Worm (Caenorhabditis elegans) whole organism, late embryonic: ENCODE data around the gene ceh-48.
A peak's percentile ranks its signal among the peaks of the same experiment; 100 is the strongest.

Source experiments
- C08G9.2 ChIP-seq: sonication (generic microtip); optimal IDR thresholded peaks from 2 replicates; lab custom pipeline; 2016; ENCODE audit warnings: mild to moderate bottlenecking, missing genetic modification characterization, moderate library complexity, missing compliant biosample characterization
- C38D4.7 ChIP-seq: fragments of 200-800 bp; sonication (Bioruptor generic); optimal IDR thresholded peaks from 2 replicates; lab custom pipeline; 2018; ENCODE audit warnings: mild to moderate bottlenecking, missing genetic modification characterization, moderate library complexity, missing compliant biosample characterization
- K02D7.2 ChIP-seq: sonication (generic microtip); optimal IDR thresholded peaks from 2 replicates; lab custom pipeline; 2017; ENCODE audit warnings: mild to moderate bottlenecking, missing genetic modification characterization, missing compliant biosample characterization
- K09A11.1 ChIP-seq: sonication (generic microtip); optimal IDR thresholded peaks from 2 replicates; lab custom pipeline; 2017; ENCODE audit warnings: antibody characterized with exemption, mild to moderate bottlenecking, missing genetic modification characterization, missing compliant biosample characterization; ENCODE audit not compliant: insufficient read depth
- T23F11.4 ChIP-seq: fragments of 200-800 bp; sonication (Bioruptor generic); optimal IDR thresholded peaks from 2 replicates; lab custom pipeline; 2018; ENCODE audit warnings: mild to moderate bottlenecking, missing genetic modification characterization, missing compliant biosample characterization
- Y22D7AL.16 ChIP-seq: sonication (generic microtip); optimal IDR thresholded peaks from 2 replicates; lab custom pipeline; 2016; ENCODE audit warnings: missing genetic modification characterization, missing compliant biosample characterization
- ama-1 ChIP-seq: fragments of 150-350 bp; optimal IDR thresholded peaks from 2 replicates; lab custom pipeline; 2014
- ceh-18 ChIP-seq: sonication (generic microtip); optimal IDR thresholded peaks from 2 replicates; lab custom pipeline; 2016; ENCODE audit warnings: missing genetic modification characterization, missing compliant biosample characterization
- ceh-2 ChIP-seq: sonication (generic microtip); optimal IDR thresholded peaks from 2 replicates; lab custom pipeline; 2016; ENCODE audit warnings: missing genotype, missing genetic modification characterization, missing compliant biosample characterization
- ceh-22 ChIP-seq: sonication (generic microtip); optimal IDR thresholded peaks from 2 replicates; lab custom pipeline; 2017; ENCODE audit warnings: missing biosample characterization, missing genetic modification characterization
- ceh-24 ChIP-seq: sonication (generic microtip); optimal IDR thresholded peaks from 2 replicates; lab custom pipeline; 2016; ENCODE audit warnings: mild to moderate bottlenecking, missing genetic modification characterization, missing compliant biosample characterization
- ceh-30 ChIP-seq: fragments of 150-350 bp; optimal IDR thresholded peaks from 2 replicates; lab custom pipeline; 2014; ENCODE audit warnings: missing biosample characterization, missing genetic modification characterization
- ceh-34 ChIP-seq: sonication (generic microtip); optimal IDR thresholded peaks from 2 replicates; lab custom pipeline; 2016; ENCODE audit warnings: mild to moderate bottlenecking, missing genetic modification characterization, missing compliant biosample characterization
- ceh-45 ChIP-seq: fragments of 200-800 bp; sonication (Bioruptor generic); IDR thresholded peaks from 2 replicates; pipeline ENCODE4 v1.3.6; 2022; ENCODE audit warnings: missing genetic modification reagents, missing genetic modification characterization, missing compliant biosample characterization
- ceh-48 ChIP-seq: sonication (generic microtip); optimal IDR thresholded peaks from 2 replicates; lab custom pipeline; 2016; ENCODE audit warnings: missing genetic modification characterization, inconsistent platforms, missing compliant biosample characterization
- ceh-9 ChIP-seq: sonication (generic microtip); optimal IDR thresholded peaks from 2 replicates; lab custom pipeline; 2016; ENCODE audit warnings: mild to moderate bottlenecking, missing genetic modification characterization, inconsistent platforms, missing compliant biosample characterization
- dmd-4 ChIP-seq: sonication (generic microtip); optimal IDR thresholded peaks from 2 replicates; lab custom pipeline; 2016; ENCODE audit warnings: borderline replicate concordance, missing genetic modification characterization, missing compliant biosample characterization
- dve-1 ChIP-seq: sonication (generic microtip); optimal IDR thresholded peaks from 2 replicates; lab custom pipeline; 2017; ENCODE audit warnings: antibody characterized with exemption, mild to moderate bottlenecking, missing genetic modification characterization, missing compliant biosample characterization
- elt-4 ChIP-seq: sonication (generic microtip); optimal IDR thresholded peaks from 2 replicates; lab custom pipeline; 2016; ENCODE audit warnings: missing genetic modification characterization, missing compliant biosample characterization
- ets-4 ChIP-seq: sonication (generic microtip); optimal IDR thresholded peaks from 2 replicates; lab custom pipeline; 2016; ENCODE audit warnings: missing genetic modification characterization, missing compliant biosample characterization
- eyg-1 ChIP-seq: sonication (generic microtip); optimal IDR thresholded peaks from 2 replicates; lab custom pipeline; 2016; ENCODE audit warnings: missing genotype, missing genetic modification characterization, missing compliant biosample characterization
- fax-1 ChIP-seq: sonication (generic microtip); optimal IDR thresholded peaks from 2 replicates; lab custom pipeline; 2016; ENCODE audit warnings: missing genotype, missing genetic modification characterization, missing compliant biosample characterization
- hlh-30 ChIP-seq: sonication (generic microtip); optimal IDR thresholded peaks from 2 replicates; lab custom pipeline; 2017; ENCODE audit warnings: antibody characterized with exemption, missing genetic modification characterization, missing compliant biosample characterization; ENCODE audit not compliant: insufficient read depth
- hlh-6 ChIP-seq: sonication (generic microtip); optimal IDR thresholded peaks from 2 replicates; lab custom pipeline; 2016; ENCODE audit warnings: missing genotype, missing genetic modification characterization, missing compliant biosample characterization
- hlh-8 ChIP-seq: sonication (generic microtip); optimal IDR thresholded peaks from 2 replicates; lab custom pipeline; 2016; ENCODE audit warnings: missing genotype, missing genetic modification characterization, missing compliant biosample characterization
- madf-2 ChIP-seq: sonication (generic microtip); optimal IDR thresholded peaks from 2 replicates; lab custom pipeline; 2017; ENCODE audit warnings: missing genetic modification characterization, missing compliant biosample characterization
- nfya-1 ChIP-seq: sonication (generic microtip); optimal IDR thresholded peaks from 2 replicates; lab custom pipeline; 2017; ENCODE audit warnings: missing genetic modification characterization, mild to moderate bottlenecking, missing compliant biosample characterization, antibody characterized with exemption, moderate library complexity
- nhr-11 ChIP-seq: fragments of 150-350 bp; optimal IDR thresholded peaks from 2 replicates; lab custom pipeline; 2014; ENCODE audit warnings: missing biosample characterization, missing genetic modification characterization
- nhr-232 ChIP-seq: sonication (generic microtip); optimal IDR thresholded peaks from 2 replicates; lab custom pipeline; 2016; ENCODE audit warnings: missing genetic modification characterization, missing compliant biosample characterization
- npax-4 ChIP-seq: sonication (generic microtip); optimal IDR thresholded peaks from 2 replicates; lab custom pipeline; 2016; ENCODE audit warnings: missing genetic modification characterization, missing compliant biosample characterization
- pag-3 ChIP-seq: sonication (generic microtip); optimal IDR thresholded peaks from 2 replicates; lab custom pipeline; 2016; ENCODE audit warnings: missing compliant biosample characterization, missing genetic modification characterization, borderline replicate concordance
- pha-2 ChIP-seq: sonication (generic microtip); optimal IDR thresholded peaks from 2 replicates; lab custom pipeline; 2017; ENCODE audit warnings: mild to moderate bottlenecking, missing genetic modification characterization, missing compliant biosample characterization
- pqm-1 ChIP-seq: sonication (generic microtip); optimal IDR thresholded peaks from 2 replicates; lab custom pipeline; 2016; ENCODE audit warnings: missing genetic modification characterization, missing compliant biosample characterization
- pros-1 ChIP-seq: fragments of 150-350 bp; optimal IDR thresholded peaks from 2 replicates; lab custom pipeline; 2014; ENCODE audit warnings: missing biosample characterization, missing genetic modification reagents, missing genetic modification characterization
- ref-2 ChIP-seq: sonication (generic microtip); optimal IDR thresholded peaks from 2 replicates; lab custom pipeline; 2016; ENCODE audit warnings: missing genetic modification characterization, missing compliant biosample characterization
- rnt-1 ChIP-seq: sonication (generic microtip); optimal IDR thresholded peaks from 2 replicates; lab custom pipeline; 2016; ENCODE audit warnings: missing genetic modification characterization, missing compliant biosample characterization
- sdc-2 ChIP-seq: sonication (generic microtip); optimal IDR thresholded peaks from 2 replicates; lab custom pipeline; 2016; ENCODE audit warnings: missing genotype, missing genetic modification characterization, missing compliant biosample characterization
- tbx-7 ChIP-seq: sonication (generic microtip); optimal IDR thresholded peaks from 2 replicates; lab custom pipeline; 2016; ENCODE audit warnings: missing genotype, missing genetic modification characterization, missing compliant biosample characterization
- unc-55 ChIP-seq: sonication (generic microtip); optimal IDR thresholded peaks from 2 replicates; lab custom pipeline; 2017; ENCODE audit warnings: missing biosample characterization, missing genetic modification reagents, missing genetic modification characterization
- zip-5 ChIP-seq: sonication (generic microtip); optimal IDR thresholded peaks from 2 replicates; lab custom pipeline; 2016; ENCODE audit warnings: missing genetic modification characterization, missing compliant biosample characterization

ceh-48 gene

ce11 chrIV:6795529-6795928, 16.4 kb upstream of the ceh-48 start, which contains the start of the genes C17H12.3 and C17H12.12:
C17H12.3 (minus strand) TSS chrIV:6795629.
C17H12.12 (plus strand) TSS chrIV:6795924.
- no peak for TF ChIP-seq T23F11.4 (GFP tag; lab: Kevin White, UChicago)
- no peak for TF ChIP-seq hlh-6 (tag; lab: Kevin White, UChicago)
- no peak for TF ChIP-seq pros-1 (tag; lab: Kevin White, UChicago)
- no peak for TF ChIP-seq tbx-7 (tag; lab: Kevin White, UChicago)
- TF ChIP-seq eyg-1: no peak
- no peak for TF ChIP-seq K02D7.2 (tag; lab: Kevin White, UChicago)
- TF ChIP-seq npax-4 (tag; lab: Kevin White, UChicago): no peak
- TF ChIP-seq, all 69 proteins: peak for 0

- TF ChIP-seq fax-1 (tag; lab: Kevin White, UChicago) (no peak), npax-4 (tag; lab: Kevin White, UChicago) (no peak), ceh-48 (tag; lab: Kevin White, UChicago) (no peak), dmd-4 (tag; lab: Kevin White, UChicago) (no peak), zip-5 (tag; lab: Kevin White, UChicago) (no peak), ceh-2 (tag; lab: Kevin White, UChicago) (no peak), nhr-232 (tag; lab: Kevin White, UChicago) (no peak), eyg-1 (no peak), ceh-9 (tag; lab: Kevin White, UChicago) (no peak), ceh-24 (tag; lab: Kevin White, UChicago) (no peak), C08G9.2 (tag; lab: Kevin White, UChicago) (no peak), dve-1 (tag; lab: Kevin White, UChicago) (no peak), pqm-1 (tag; lab: Kevin White, UChicago) (no peak), ceh-18 (tag; lab: Kevin White, UChicago) (no peak), ref-2 (tag; lab: Kevin White, UChicago) (no peak)
Measured at ce11 chrIV:6802132-6802531, 9.8 kb upstream of the ceh-48 start, which contains the start of the genes cest-4 and C17H12.11. cest-4 (minus strand) TSS chrIV:6802337. C17H12.11 (plus strand) TSS chrIV:6802387.

- no peak for TF ChIP-seq ref-2 (tag; lab: Kevin White, UChicago)
- TF ChIP-seq sdc-2: no peak
- no peak for TF ChIP-seq hlh-8 (tag; lab: Kevin White, UChicago)
- no peak for TF ChIP-seq pha-2 (tag; lab: Kevin White, UChicago)
- no peak for TF ChIP-seq nhr-11 (tag; lab: Kevin White, UChicago)
- no peak for TF ChIP-seq tbx-7 (tag; lab: Kevin White, UChicago)
- TF ChIP-seq ceh-18 (tag; lab: Kevin White, UChicago): no peak
- no peak for TF ChIP-seq K02D7.2 (tag; lab: Kevin White, UChicago)
- no peak for TF ChIP-seq pros-1 (tag; lab: Kevin White, UChicago)
- TF ChIP-seq ceh-30 (tag; lab: Kevin White, UChicago): no peak
- no peak for TF ChIP-seq C38D4.7 (GFP tag; lab: Kevin White, UChicago)
- TF ChIP-seq madf-2 (tag; lab: Kevin White, UChicago): no peak
- no peak for TF ChIP-seq T23F11.4 (GFP tag; lab: Kevin White, UChicago)
- no peak for TF ChIP-seq ceh-45 (GFP tag; lab: Robert Waterston, UW)
- no peak for TF ChIP-seq hlh-30
- TF ChIP-seq Y22D7AL.16 (tag; lab: Kevin White, UChicago): no peak
- no peak for TF ChIP-seq dve-1 (tag; lab: Kevin White, UChicago)
Measured at ce11 chrIV:6803294-6803693, 8.6 kb upstream of the ceh-48 start.

ce11 chrIV:6803805-6804344, 8.0 kb upstream of the ceh-48 start:
- TF ChIP-seq elt-4 (tag; lab: Kevin White, UChicago) (no peak), rnt-1 (tag; lab: Kevin White, UChicago) (peak; percentile 0)

- TF ChIP-seq ceh-22 (tag; lab: Kevin White, UChicago): no peak
- TF ChIP-seq ceh-9 (tag; lab: Kevin White, UChicago): no peak
- TF ChIP-seq ama-1 (lab: Kevin White, UChicago): no peak
- no peak for TF ChIP-seq unc-55 (GFP tag; lab: Kevin White, UChicago)
- no peak for TF ChIP-seq pha-2 (tag; lab: Kevin White, UChicago)
- TF ChIP-seq ceh-34: no peak
- TF ChIP-seq ceh-48 (tag; lab: Kevin White, UChicago): no peak
- TF ChIP-seq ets-4 (tag; lab: Kevin White, UChicago): no peak
- TF ChIP-seq rnt-1 (tag; lab: Kevin White, UChicago): no peak
- TF ChIP-seq pag-3 (tag; lab: Kevin White, UChicago): no peak
- no peak for TF ChIP-seq hlh-30
- no peak for TF ChIP-seq K09A11.1
- no peak for TF ChIP-seq nfya-1
- no peak for TF ChIP-seq ref-2 (tag; lab: Kevin White, UChicago)
- TF ChIP-seq npax-4 (tag; lab: Kevin White, UChicago): no peak
Measured at ce11 chrIV:6804815-6805214, 7.1 kb upstream of the ceh-48 start, which contains the start of gene C17H12.37. C17H12.37 (plus strand) TSS chrIV:6805115.
